Worm (Caenorhabditis elegans) whole organism, young adult: ENCODE results near the gene Y57G11B.5.
A peak's percentile ranks its signal among the peaks of the same experiment; 100 is the strongest.

Experiments
- cebp-1 ChIP-seq, 2 experiments: fragments of 200-800 bp in 1 of 2; sonication (Bioruptor generic) in 1 of 2; sonication (generic microtip) in 1 of 2; IDR thresholded peaks in 1 of 2; optimal IDR thresholded peaks in 1 of 2; 2 replicates each; pipeline versions ENCODE4 v1.3.6 to Lab custom; 2017 to 2022; ENCODE audit warnings: missing compliant biosample characterization in 2 of 2, missing genetic modification characterization in 2 of 2, mild to moderate bottlenecking in 1 of 2, missing genetic modification reagents in 1 of 2, moderate library complexity in 1 of 2
- madf-10 ChIP-seq: sonication (generic microtip); optimal IDR thresholded peaks from 2 replicates; lab custom pipeline; 2016; ENCODE audit warnings: mild to moderate bottlenecking, missing genetic modification characterization, missing compliant biosample characterization
- mcd-1 ChIP-seq: fragments of 200-800 bp; sonication (Bioruptor generic); IDR thresholded peaks from 2 replicates; pipeline ENCODE4 v1.3.6; 2022; ENCODE audit warnings: missing genetic modification reagents, missing genetic modification characterization, missing compliant biosample characterization
- pha-4 ChIP-seq: fragments of 150-350 bp; sonication (generic microtip); optimal IDR thresholded peaks from 2 replicates; lab custom pipeline; 2014; ENCODE audit warnings: missing biosample characterization, missing genetic modification reagents, missing genetic modification characterization
- tbx-9 ChIP-seq: sonication (generic microtip); optimal IDR thresholded peaks from 2 replicates; lab custom pipeline; 2016; ENCODE audit warnings: borderline replicate concordance, missing genetic modification characterization, inconsistent platforms, missing compliant biosample characterization
- unc-62 ChIP-seq: fragments of 150-350 bp; optimal IDR thresholded peaks from 2 replicates; lab custom pipeline; 2014; ENCODE audit warnings: missing biosample characterization, missing genetic modification reagents, missing genetic modification characterization

DNA sequence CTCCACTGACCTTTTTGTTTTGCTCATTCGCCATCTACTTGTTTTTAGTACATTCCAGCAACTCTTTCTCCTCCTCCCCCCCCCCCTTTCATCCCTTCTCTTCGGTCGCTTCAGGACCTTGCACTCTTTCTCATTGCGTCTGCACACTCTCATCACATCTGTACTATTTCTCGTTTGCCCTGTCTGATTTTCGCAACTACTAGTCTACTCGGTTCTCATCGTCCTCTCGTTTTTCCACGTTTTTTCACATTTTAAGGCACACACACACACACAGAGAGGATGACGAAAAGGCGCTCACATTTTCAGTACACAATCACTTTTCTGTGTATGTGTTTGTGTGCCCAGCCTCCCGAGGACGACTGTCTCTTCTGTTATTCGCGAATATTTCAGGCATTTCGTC lies 45.9 kb downstream of the Y57G11B.5 start:
- TF ChIP-seq pha-4 (tag; lab: Kevin White, UChicago), result peak; percentile 10
- TF ChIP-seq tbx-9 (tag; lab: Kevin White, UChicago), result no peak
- no peak for TF ChIP-seq unc-62 (GFP tag; lab: Kevin White, UChicago)
- TF ChIP-seq mcd-1 (GFP tag; lab: Robert Waterston, UW), result no peak
- TF ChIP-seq madf-10, result no peak
- TF ChIP-seq cebp-1 (GFP tag; IDR thresholded peaks at IDR 0.05; lab: Robert Waterston, UW), result no peak
- TF ChIP-seq cebp-1 (tag; optimal IDR thresholded peaks at IDR 0.05; lab: Kevin White, UChicago), result peak; percentile 68
